Fruit fly (Drosophila melanogaster): ENCODE results near the gene CG43115.

Gene CG43115

dm6 chrX:6024638-6025037, 41.6 kb downstream of the CG43115 start (continued):
- TF ChIP-seq CHES-1-like (GFP tag; optimal IDR thresholded peaks at IDR 0.05) (peak; percentile 16), amos (GFP tag; IDR thresholded peaks at IDR 0.05; ENCODE audit: partially characterized antibody) (no peak), CG3407 (GFP tag; optimal IDR thresholded peaks at IDR 0.05) (peak; percentile 49), CoRest (tag; optimal IDR thresholded peaks at IDR 0.05) (peak; percentile 48), zf30C (GFP tag; optimal IDR thresholded peaks at IDR 0.05) (peak; percentile 70), CG6765 (GFP tag; optimal IDR thresholded peaks at IDR 0.05) (no peak), pb (GFP tag; optimal IDR thresholded peaks at IDR 0.05) (peak; percentile 34), ci (GFP tag; IDR thresholded peaks at IDR 0.05) (peak; percentile 56; the same call in 1 of the 3 replicates), croc (GFP tag; conservative IDR thresholded peaks at IDR 0.05) (peak; percentile 47; the same call in 2 of the 3 replicates), CG8944 (GFP tag; optimal IDR thresholded peaks at IDR 0.05) (peak; percentile 19), kni (GFP tag; optimal IDR thresholded peaks at IDR 0.05) (peak; percentile 50), H15 (GFP tag; IDR thresholded peaks at IDR 0.05) (no peak), CG16815 (GFP tag; optimal IDR thresholded peaks at IDR 0.05) (peak; percentile 61), CTCF (GFP tag; optimal IDR thresholded peaks at IDR 0.05) (no peak), Hr39 (optimal IDR thresholded peaks at IDR 0.05) (no peak), tap (tag; optimal IDR thresholded peaks at IDR 0.05) (peak; percentile 16), cato (GFP tag; optimal IDR thresholded peaks at IDR 0.05; ENCODE audit: borderline replicate concordance) (no peak), dm (GFP tag; optimal IDR thresholded peaks at IDR 0.05) (peak; percentile 1), CG4282 (GFP tag; optimal IDR thresholded peaks at IDR 0.05) (no peak), HLHmδ (GFP tag; optimal IDR thresholded peaks at IDR 0.05) (no peak), CG2678 (tag; optimal IDR thresholded peaks at IDR 0.05) (peak; percentile 42), ara (GFP tag; IDR thresholded peaks at IDR 0.05) (peak; percentile 76; the same call in 1 of the 2 replicates), Elba2 (GFP tag; optimal IDR thresholded peaks at IDR 0.05) (no peak), CG11560 (tag; IDR thresholded peaks at IDR 0.05) (no peak), CG18476 (GFP tag; optimal IDR thresholded peaks at IDR 0.05) (peak; percentile 21), Deaf1 (tag; optimal IDR thresholded peaks at IDR 0.05) (no peak), run (tag; optimal IDR thresholded peaks at IDR 0.05) (no peak), CG9437 (GFP tag; optimal IDR thresholded peaks at IDR 0.05) (no peak), rib (GFP tag; IDR thresholded peaks at IDR 0.05) (no peak), grn (GFP tag; optimal IDR thresholded peaks at IDR 0.05) (peak; percentile 1), nau (GFP tag; optimal IDR thresholded peaks at IDR 0.05) (no peak), CG1233 (GFP tag; optimal IDR thresholded peaks at IDR 0.05) (peak; percentile 44), prd (optimal IDR thresholded peaks at IDR 0.05) (no peak), prd (GFP tag; IDR thresholded peaks at IDR 0.05) (peak; percentile 56; the same call in 2 of the 3 replicates), ato (GFP tag; IDR thresholded peaks at IDR 0.05; ENCODE audit: partially characterized antibody) (no peak), Ets65A (GFP tag) (peak; percentile 96), CG5180 (GFP tag; optimal IDR thresholded peaks at IDR 0.05) (no peak), CG2889 (GFP tag; IDR thresholded peaks at IDR 0.05) (no peak), Lpt (GFP tag; optimal IDR thresholded peaks at IDR 0.05) (no peak), CG15479 (GFP tag; optimal IDR thresholded peaks at IDR 0.05) (no peak), CG6175 (GFP tag; IDR thresholded peaks at IDR 0.05) (no peak), ham (GFP tag; IDR thresholded peaks at IDR 0.05) (no peak), Xrp1 (GFP tag; IDR thresholded peaks at IDR 0.05) (peak; percentile 75), CG14050 (GFP tag; IDR thresholded peaks at IDR 0.05) (no peak), Pdp1 (GFP tag; optimal IDR thresholded peaks at IDR 0.05) (no peak), TFAM (GFP tag; optimal IDR thresholded peaks at IDR 0.05) (no peak), yki (optimal IDR thresholded peaks at IDR 0.05) (no peak), Chrac-16 (GFP tag; optimal IDR thresholded peaks at IDR 0.05) (peak; percentile 62), Hey (tag; optimal IDR thresholded peaks at IDR 0.05) (no peak), psq (GFP tag; optimal IDR thresholded peaks at IDR 0.05) (no peak), crc (GFP tag; optimal IDR thresholded peaks at IDR 0.05) (no peak), CG30431 (GFP tag; optimal IDR thresholded peaks at IDR 0.05) (peak; percentile 48), Mad (GFP tag; optimal IDR thresholded peaks at IDR 0.05) (no peak), Fer3 (tag; optimal IDR thresholded peaks at IDR 0.05) (no peak)

Measured in whole organism, embryonic.